Fruit fly (Drosophila melanogaster) whole organism, embryonic: ENCODE data around the gene CG10333.
A peak's percentile ranks its signal among the peaks of the same experiment; 100 is the strongest.

Experiments used
- B-H2 ChIP-seq: fragments of 200-800 bp; sonication (Bioruptor generic); optimal IDR thresholded peaks from 2 replicates; lab custom pipeline; 2018; ENCODE audit warnings: missing biosample characterization, mild to moderate bottlenecking, missing genetic modification characterization
- Blimp-1 ChIP-seq: fragments of 200-800 bp; sonication (Bioruptor generic); optimal IDR thresholded peaks from 3 replicates; lab custom pipeline; 2018; ENCODE audit warnings: missing biosample characterization, missing genetic modification characterization, mild to moderate bottlenecking, moderate library complexity, missing genetic modification reagents
- CG11504 ChIP-seq: fragments of 200-800 bp; sonication (Bioruptor generic); optimal IDR thresholded peaks from 3 replicates; lab custom pipeline; 2019; ENCODE audit warnings: missing biosample characterization, mild to moderate bottlenecking, missing genetic modification characterization, moderate library complexity
- CG11696 ChIP-seq: fragments of 200-800 bp; sonication (Bioruptor generic); IDR thresholded peaks from 2 replicates; pipeline ENCODE4 v1.3.6; 2022; ENCODE audit warnings: missing biosample characterization, missing genetic modification characterization
- CG11723 ChIP-seq: fragments of 200-800 bp; sonication (Bioruptor generic); optimal IDR thresholded peaks from 2 replicates; lab custom pipeline; 2017; ENCODE audit warnings: missing biosample characterization, mild to moderate bottlenecking, missing genetic modification characterization
- CG12942 ChIP-seq: fragments of 200-800 bp; sonication (Bioruptor generic); optimal IDR thresholded peaks from 3 replicates; lab custom pipeline; 2016; ENCODE audit warnings: missing biosample characterization, missing genetic modification characterization
- CG14441 ChIP-seq: fragments of 200-800 bp; sonication (Bioruptor generic); IDR thresholded peaks from 2 replicates; pipeline ENCODE4 v1.3.6; 2022; ENCODE audit warnings: missing biosample characterization, missing genetic modification characterization
- CG14667 ChIP-seq: fragments of 200-800 bp; sonication (Bioruptor generic); IDR thresholded peaks from 2 replicates; pipeline ENCODE4 v1.3.6; 2022; ENCODE audit warnings: missing biosample characterization, missing genetic modification characterization
- CG15514 ChIP-seq: fragments of 200-800 bp; sonication (Bioruptor generic); optimal IDR thresholded peaks from 3 replicates; lab custom pipeline; 2017; ENCODE audit warnings: missing biosample characterization, missing genetic modification characterization, mild to moderate bottlenecking, moderate library complexity, missing genetic modification reagents
- CG1602 ChIP-seq: fragments of 200-800 bp; sonication (Bioruptor generic); optimal IDR thresholded peaks from 3 replicates; lab custom pipeline; 2016; ENCODE audit warnings: missing biosample characterization, missing genetic modification characterization
- CG16813 ChIP-seq: fragments of 200-800 bp; sonication (Bioruptor generic); IDR thresholded peaks from 3 replicates; pipeline ENCODE4 v1.3.6; 2022; ENCODE audit warnings: missing biosample characterization, missing genetic modification characterization; ENCODE audit not compliant: partially characterized antibody
- CG17186 ChIP-seq: fragments of 200-800 bp; sonication (Bioruptor generic); optimal IDR thresholded peaks from 3 replicates; lab custom pipeline; 2017; ENCODE audit warnings: missing biosample characterization, missing genetic modification reagents, missing genetic modification characterization
- CG1832 ChIP-seq: fragments of 200-800 bp; sonication (Bioruptor generic); optimal IDR thresholded peaks from 2 replicates; lab custom pipeline; 2017; ENCODE audit warnings: missing biosample characterization, mild to moderate bottlenecking, missing genetic modification characterization, inconsistent platforms
- CG18619 ChIP-seq: fragments of 200-800 bp; sonication (Bioruptor generic); optimal IDR thresholded peaks from 3 replicates; lab custom pipeline; 2017; ENCODE audit warnings: missing biosample characterization, mild to moderate bottlenecking, missing genetic modification characterization
- CG2678 ChIP-seq: fragments of 200-800 bp; sonication (Bioruptor generic); optimal IDR thresholded peaks from 3 replicates; lab custom pipeline; 2019; ENCODE audit warnings: missing biosample characterization, mild to moderate bottlenecking, missing genetic modification characterization, moderate library complexity
- CG2889 ChIP-seq: fragments of 200-800 bp; sonication (Bioruptor generic); IDR thresholded peaks from 3 replicates; pipeline ENCODE4 v1.3.6; 2022; ENCODE audit warnings: missing biosample characterization, missing genetic modification characterization
- CG42726 ChIP-seq: fragments of 200-800 bp; sonication (Bioruptor generic); IDR thresholded peaks from 2 replicates; pipeline ENCODE4 v1.3.6; 2022; ENCODE audit warnings: missing biosample characterization, missing genetic modification characterization; ENCODE audit not compliant: partially characterized antibody
- CG4328 ChIP-seq: fragments of 200-800 bp; sonication (Bioruptor generic); optimal IDR thresholded peaks from 3 replicates; lab custom pipeline; 2017; ENCODE audit warnings: missing biosample characterization, missing genetic modification reagents, missing genetic modification characterization
- CG4617 ChIP-seq: fragments of 200-800 bp; sonication (Bioruptor generic); optimal IDR thresholded peaks from 3 replicates; lab custom pipeline; 2016; ENCODE audit warnings: missing biosample characterization, missing genetic modification characterization, borderline replicate concordance
- CG5180 ChIP-seq: fragments of 200-800 bp; sonication (Bioruptor generic); optimal IDR thresholded peaks from 3 replicates; lab custom pipeline; 2017; ENCODE audit warnings: missing biosample characterization, missing genetic modification characterization, mild to moderate bottlenecking, moderate library complexity, missing genetic modification reagents
- CG6254 ChIP-seq: fragments of 200-800 bp; sonication (Bioruptor generic); optimal IDR thresholded peaks from 3 replicates; lab custom pipeline; 2017; ENCODE audit warnings: mild to moderate bottlenecking, missing biosample characterization, missing genetic modification reagents, missing genetic modification characterization
- CG7372 ChIP-seq: fragments of 200-800 bp; sonication (Bioruptor generic); IDR thresholded peaks from 2 replicates; pipeline ENCODE4 v1.3.6; 2022; ENCODE audit warnings: missing biosample characterization, missing genetic modification characterization
- CG9797 ChIP-seq: fragments of 200-800 bp; sonication (Bioruptor generic); optimal IDR thresholded peaks from 3 replicates; lab custom pipeline; 2018; ENCODE audit warnings: missing biosample characterization, mild to moderate bottlenecking, missing genetic modification characterization
- CG9817 ChIP-seq: fragments of 200-800 bp; sonication (Bioruptor generic); optimal IDR thresholded peaks from 2 replicates; lab custom pipeline; 2018; ENCODE audit warnings: missing biosample characterization, mild to moderate bottlenecking, missing genetic modification characterization, moderate library complexity
- CG9876 ChIP-seq: fragments of 200-800 bp; sonication (Bioruptor generic); optimal IDR thresholded peaks from 2 replicates; lab custom pipeline; 2016; ENCODE audit warnings: missing biosample characterization, missing genetic modification characterization
- CHES-1-like ChIP-seq: fragments of 200-800 bp; sonication (Bioruptor generic); optimal IDR thresholded peaks from 2 replicates; lab custom pipeline; 2016; ENCODE audit warnings: missing biosample characterization, missing genetic modification characterization
- D19B ChIP-seq: fragments of 200-800 bp; sonication (Bioruptor generic); optimal IDR thresholded peaks from 2 replicates; lab custom pipeline; 2017; ENCODE audit warnings: missing biosample characterization, mild to moderate bottlenecking, missing genetic modification characterization
- ERR ChIP-seq: fragments of 200-800 bp; sonication (Bioruptor generic); optimal IDR thresholded peaks from 2 replicates; lab custom pipeline; 2016; ENCODE audit warnings: missing biosample characterization, missing genetic modification characterization
- Hsf ChIP-seq: fragments of 200-800 bp; sonication (Bioruptor generic); optimal IDR thresholded peaks from 3 replicates; lab custom pipeline; 2016; ENCODE audit warnings: missing biosample characterization, missing genetic modification characterization
- Nf-YA ChIP-seq: fragments of 200-800 bp; sonication (Bioruptor generic); IDR thresholded peaks from 2 replicates; pipeline ENCODE4 v1.3.6; 2022; ENCODE audit warnings: missing biosample characterization, missing genetic modification characterization
- Sry-β ChIP-seq: fragments of 200-800 bp; sonication (Bioruptor generic); optimal IDR thresholded peaks from 2 replicates; lab custom pipeline; 2018; ENCODE audit warnings: missing biosample characterization, mild to moderate bottlenecking, missing genetic modification characterization, moderate library complexity
- TFAM ChIP-seq: fragments of 200-800 bp; sonication (Bioruptor generic); optimal IDR thresholded peaks from 2 replicates; lab custom pipeline; 2017; ENCODE audit warnings: missing biosample characterization, missing genetic modification characterization, inconsistent platforms
- Xrp1 ChIP-seq: fragments of 200-800 bp; sonication (Bioruptor generic); IDR thresholded peaks from 2 replicates; pipeline ENCODE4 v1.3.6; 2022; ENCODE audit warnings: missing biosample characterization, missing genetic modification characterization
- abd-A ChIP-seq: fragments of 200-800 bp; sonication (Bioruptor generic); optimal IDR thresholded peaks from 3 replicates; lab custom pipeline; 2019; ENCODE audit warnings: missing biosample characterization, mild to moderate bottlenecking, missing genetic modification characterization, moderate library complexity
- ato ChIP-seq: fragments of 200-800 bp; sonication (Bioruptor generic); IDR thresholded peaks from 2 replicates; pipeline ENCODE4 v1.3.6; 2022; ENCODE audit warnings: missing biosample characterization, missing genetic modification characterization; ENCODE audit not compliant: partially characterized antibody
- bsh ChIP-seq, 2 experiments: fragments of 200-800 bp; sonication (Bioruptor generic); optimal IDR thresholded peaks; 2 replicates each; lab custom pipeline; 2017 to 2018; ENCODE audit warnings: mild to moderate bottlenecking in 2 of 2, missing biosample characterization in 2 of 2, missing genetic modification characterization in 2 of 2, moderate library complexity in 1 of 2
- caup ChIP-seq: fragments of 200-800 bp; sonication (Bioruptor generic); optimal IDR thresholded peaks from 3 replicates; lab custom pipeline; 2017; ENCODE audit warnings: missing biosample characterization, mild to moderate bottlenecking, missing genetic modification characterization, moderate library complexity; ENCODE audit not compliant: severe bottlenecking
- cg ChIP-seq: fragments of 200-800 bp; sonication (Bioruptor generic); optimal IDR thresholded peaks from 3 replicates; lab custom pipeline; 2019; ENCODE audit warnings: missing biosample characterization, mild to moderate bottlenecking, missing genetic modification characterization, moderate library complexity
- corto ChIP-seq: fragments of 200-800 bp; sonication (Bioruptor generic); optimal IDR thresholded peaks from 2 replicates; lab custom pipeline; 2016; ENCODE audit warnings: missing biosample characterization, mild to moderate bottlenecking, missing genetic modification characterization, moderate library complexity
- fu2 ChIP-seq: fragments of 200-800 bp; sonication (Bioruptor generic); optimal IDR thresholded peaks from 2 replicates; lab custom pipeline; 2016; ENCODE audit warnings: missing biosample characterization, missing genetic modification characterization
- gfzf ChIP-seq: fragments of 200-800 bp; sonication (Bioruptor generic); optimal IDR thresholded peaks from 2 replicates; lab custom pipeline; 2016; ENCODE audit warnings: missing biosample characterization, mild to moderate bottlenecking, missing genetic modification characterization, moderate library complexity
- ham ChIP-seq: fragments of 200-800 bp; sonication (Bioruptor generic); IDR thresholded peaks from 2 replicates; pipeline ENCODE4 v1.3.6; 2022; ENCODE audit warnings: missing biosample characterization, missing genetic modification characterization
- jing ChIP-seq: fragments of 200-800 bp; sonication (Bioruptor generic); optimal IDR thresholded peaks from 2 replicates; lab custom pipeline; 2018; ENCODE audit warnings: missing biosample characterization, mild to moderate bottlenecking, missing genetic modification characterization
- pho ChIP-seq: fragments of 200-800 bp; sonication (Bioruptor generic); optimal IDR thresholded peaks from 2 replicates; lab custom pipeline; 2016; ENCODE audit warnings: missing biosample characterization, missing genetic modification characterization
- prd ChIP-seq, 3 experiments: fragments of >200 bp in 2 of 3; fragments of 200-800 bp in 1 of 3; sonication (Bioruptor generic) in 1 of 3; optimal IDR thresholded peaks in 2 of 3; IDR thresholded peaks in 1 of 3; 2 replicates in 2 of 3; 3 replicates in 1 of 3; pipeline versions ENCODE4 v1.3.6 to Lab custom; 2017 to 2022; ENCODE audit warnings: missing biosample characterization in 1 of 3, missing genetic modification characterization in 1 of 3
- repo ChIP-seq: fragments of 200-800 bp; sonication (Bioruptor generic); optimal IDR thresholded peaks from 2 replicates; lab custom pipeline; 2016; ENCODE audit warnings: missing biosample characterization, missing genetic modification characterization
- sim ChIP-seq: fragments of 200-800 bp; sonication (Bioruptor generic); IDR thresholded peaks from 2 replicates; pipeline ENCODE4 v1.3.6; 2022; ENCODE audit warnings: missing biosample characterization, missing genetic modification characterization
- zen2 ChIP-seq: fragments of 200-800 bp; sonication (Bioruptor generic); IDR thresholded peaks from 3 replicates; pipeline ENCODE4 v1.3.6; 2022; ENCODE audit warnings: missing biosample characterization, missing genetic modification characterization; ENCODE audit not compliant: partially characterized antibody

CG10333 gene

DNA sequence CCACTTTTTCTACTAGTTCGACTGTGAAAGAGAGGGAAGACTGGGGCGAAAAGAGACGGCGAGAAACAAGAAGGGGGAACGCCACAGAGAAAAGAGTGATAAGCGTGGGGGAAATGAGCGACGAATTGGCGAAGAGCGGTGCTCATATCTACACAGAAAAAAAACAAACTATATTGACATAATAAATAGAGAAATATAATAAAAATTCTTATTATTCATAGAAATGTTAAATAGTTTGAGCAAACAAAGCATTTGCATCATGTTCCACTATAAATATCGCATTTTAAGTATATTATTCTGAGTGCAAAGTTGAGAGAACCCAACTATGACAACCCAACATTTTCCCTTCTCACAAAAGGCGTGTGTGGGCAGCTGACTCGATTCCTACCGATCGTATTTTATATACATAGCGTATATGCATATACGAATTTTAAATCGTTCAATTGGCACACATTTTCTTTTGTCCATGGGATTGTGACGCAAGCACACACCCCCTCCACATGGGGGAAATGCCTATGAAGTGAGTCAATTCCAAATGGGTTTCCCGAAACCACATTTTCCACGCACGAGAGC lies 48.6 kb upstream of the CG10333 start (continued):
- TF ChIP-seq B-H2 (GFP tag; lab: Kevin White, UChicago) = no peak
- peak; percentile 61; the same call in 1 of the 3 replicates for TF ChIP-seq CG2889 (GFP tag; lab: Robert Waterston, UW)
- peak; percentile 35 for TF ChIP-seq CG12942 (GFP tag; lab: Kevin White, UChicago)
- TF ChIP-seq CG1832 = no peak
- peak; percentile 79 for TF ChIP-seq Xrp1
- TF ChIP-seq CG14667 = no peak
- TF ChIP-seq CG7372 (GFP tag; lab: Robert Waterston, UW) = peak; percentile 68
- TF ChIP-seq CG4328 (GFP tag; lab: Kevin White, UChicago) = no peak
- peak; percentile 56; the same call in 1 of the 2 replicates for TF ChIP-seq CG11696 (GFP tag; lab: Robert Waterston, UW)
- TF ChIP-seq bsh (GFP tag; optimal IDR thresholded peaks at IDR 0.05; lab: Kevin White, UChicago) = peak; percentile 13 to 69
- peak; percentile 76; the same call in 1 of the 2 replicates for TF ChIP-seq CG14441
- peak; percentile 54 for TF ChIP-seq CG5180
- peak; percentile 82 for TF ChIP-seq CG11504
- TF ChIP-seq CG9817 (tag; lab: Kevin White, UChicago) = peak; percentile 61
- TF ChIP-seq jing (GFP tag; lab: Kevin White, UChicago) = peak; percentile 10
- peak; percentile 76; the same call in 1 of the 2 replicates for TF ChIP-seq Nf-YA (GFP tag; lab: Robert Waterston, UW)
- no peak for TF ChIP-seq CG16813 (GFP tag; lab: Robert Waterston, UW)
- no peak for TF ChIP-seq ERR (GFP tag; lab: Kevin White, UChicago)
- TF ChIP-seq CHES-1-like = no peak
- peak; percentile 30 for TF ChIP-seq CG11723 (GFP tag; lab: Kevin White, UChicago)
- TF ChIP-seq repo = no peak
- no peak for TF ChIP-seq gfzf (GFP tag; lab: Kevin White, UChicago)
- TF ChIP-seq CG18619 (GFP tag; lab: Kevin White, UChicago) = peak; percentile 64
- no peak for TF ChIP-seq CG17186 (GFP tag; lab: Kevin White, UChicago)
- peak; percentile 68 for TF ChIP-seq CG6254
- TF ChIP-seq Blimp-1 (GFP tag; lab: Kevin White, UChicago) = peak; percentile 77
- no peak for TF ChIP-seq ato
- TF ChIP-seq fu2 (GFP tag; lab: Kevin White, UChicago) = no peak
- peak; percentile 87 for TF ChIP-seq CG2678 (tag; lab: Kevin White, UChicago)
- peak; percentile 13 for TF ChIP-seq Hsf (GFP tag; lab: Kevin White, UChicago)
- TF ChIP-seq corto (GFP tag; lab: Kevin White, UChicago) = no peak
- TF ChIP-seq CG1602 = peak; percentile 53
- TF ChIP-seq CG4617 (GFP tag; lab: Kevin White, UChicago) = peak; percentile 4
- TF ChIP-seq sim (GFP tag; lab: Robert Waterston, UW) = no peak
- TF ChIP-seq pho (GFP tag; lab: Kevin White, UChicago) = peak; percentile 21
- TF ChIP-seq Sry-β (GFP tag; lab: Kevin White, UChicago) = no peak
- TF ChIP-seq zen2 (GFP tag; lab: Robert Waterston, UW) = no peak
- no peak for TF ChIP-seq CG9797 (GFP tag; lab: Kevin White, UChicago)
- no peak for TF ChIP-seq CG9876
- TF ChIP-seq prd (optimal IDR thresholded peaks at IDR 0.05; lab: Kevin White, UChicago) = no peak
- TF ChIP-seq prd (GFP tag; IDR thresholded peaks at IDR 0.05; lab: Robert Waterston, UW) = peak; percentile 75
- TF ChIP-seq D19B (GFP tag; lab: Kevin White, UChicago) = peak; percentile 58
- TF ChIP-seq abd-A (tag; lab: Kevin White, UChicago) = no peak
- TF ChIP-seq caup (GFP tag; lab: Kevin White, UChicago) = peak; percentile 78
- no peak for TF ChIP-seq CG42726 (GFP tag; lab: Robert Waterston, UW)
- no peak for TF ChIP-seq cg
- no peak for TF ChIP-seq TFAM
- peak; percentile 62 for TF ChIP-seq CG15514 (GFP tag; lab: Kevin White, UChicago)
- peak; percentile 36; the same call in 1 of the 2 replicates for TF ChIP-seq ham (GFP tag; lab: Robert Waterston, UW)
